Fruit fly (Drosophila melanogaster): ENCODE measurements around the gene CG15167.

Gene CG15167

DNA sequence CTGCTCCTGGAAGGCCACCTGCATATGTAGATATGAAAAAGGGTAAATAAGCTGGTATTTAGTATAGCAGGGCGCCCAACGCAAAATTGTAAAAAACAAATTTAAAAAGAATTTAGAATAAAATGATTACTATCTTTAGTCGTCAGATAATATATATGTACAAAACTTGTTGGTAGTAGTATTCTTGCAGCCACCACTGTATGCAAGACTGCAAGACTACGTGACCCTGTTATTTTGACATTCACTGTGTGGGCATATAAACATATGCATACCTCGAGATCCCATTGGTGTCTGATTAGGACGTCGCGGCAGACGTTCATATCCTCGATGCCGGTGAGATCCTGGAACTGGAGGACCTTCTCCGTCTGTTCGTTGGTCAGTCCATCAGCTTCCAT, 32.3 kb upstream of the CG15167 start (continued):
- TF ChIP-seq Opbp (GFP tag; IDR thresholded peaks at IDR 0.05; ENCODE audit: partially characterized antibody) (no peak), CG4617 (GFP tag; optimal IDR thresholded peaks at IDR 0.05; ENCODE audit: borderline replicate concordance) (no peak), hb (GFP tag; IDR thresholded peaks at IDR 0.05; ENCODE audit: partially characterized antibody) (no peak), br (optimal IDR thresholded peaks at IDR 0.05) (no peak), pho (GFP tag; optimal IDR thresholded peaks at IDR 0.05) (peak; percentile 37), Antp (GFP tag; optimal IDR thresholded peaks at IDR 0.05) (peak; percentile 3), CG18011 (GFP tag; optimal IDR thresholded peaks at IDR 0.05) (no peak), CG6175 (GFP tag; IDR thresholded peaks at IDR 0.05) (no peak), bsh (GFP tag; optimal IDR thresholded peaks at IDR 0.05) (no peak), CG15514 (GFP tag; optimal IDR thresholded peaks at IDR 0.05) (peak; percentile 32), CG8388 (GFP tag; optimal IDR thresholded peaks at IDR 0.05) (peak; percentile 44), dan (GFP tag; IDR thresholded peaks at IDR 0.05) (no peak), CG2875 (GFP tag; optimal IDR thresholded peaks at IDR 0.05) (no peak), gt (GFP tag; IDR thresholded peaks at IDR 0.05) (no peak), zfh2 (GFP tag; optimal IDR thresholded peaks at IDR 0.05) (peak; percentile 9), CG2712 (tag; optimal IDR thresholded peaks at IDR 0.05) (peak; percentile 4), CG16863 (GFP tag; optimal IDR thresholded peaks at IDR 0.05) (peak; percentile 20), Meics (GFP tag; optimal IDR thresholded peaks at IDR 0.05) (peak; percentile 17), Ets97D (GFP tag; optimal IDR thresholded peaks at IDR 0.05) (no peak), Sox100B (GFP tag; optimal IDR thresholded peaks at IDR 0.05) (no peak), stwl (tag; optimal IDR thresholded peaks at IDR 0.05) (no peak), CG3995 (GFP tag; optimal IDR thresholded peaks at IDR 0.05) (no peak), CG15011 (GFP tag; optimal IDR thresholded peaks at IDR 0.05) (no peak), Dip2 (GFP tag; IDR thresholded peaks at IDR 0.05) (no peak), lmd (GFP tag; IDR thresholded peaks at IDR 0.05) (no peak; the same call in 1 of the 2 replicates), Mad (GFP tag; optimal IDR thresholded peaks at IDR 0.05) (no peak), Mrtf (GFP tag; IDR thresholded peaks at IDR 0.05) (no peak), CG14014 (GFP tag; IDR thresholded peaks at IDR 0.05) (peak; percentile 43; the same call in 1 of the 2 replicates), mirr (GFP tag; optimal IDR thresholded peaks at IDR 0.05) (no peak), Spps (tag; optimal IDR thresholded peaks at IDR 0.05) (no peak), CG17359 (tag; optimal IDR thresholded peaks at IDR 0.05) (peak; percentile 37), zfh1 (GFP tag; IDR thresholded peaks at IDR 0.05) (no peak; the same call in 2 of the 3 replicates), E2f2 (GFP tag; IDR thresholded peaks at IDR 0.05) (peak; percentile 8; the same call in 1 of the 2 replicates), CG11247 (GFP tag; IDR thresholded peaks at IDR 0.05) (no peak), CG12155 (GFP tag; optimal IDR thresholded peaks at IDR 0.05) (peak; percentile 7), Xrp1 (GFP tag; IDR thresholded peaks at IDR 0.05) (peak; percentile 31; the same call in 1 of the 2 replicates), CG17328 (GFP tag; IDR thresholded peaks at IDR 0.05) (peak; percentile 48; the same call in 1 of the 2 replicates), Dad (GFP tag; optimal IDR thresholded peaks at IDR 0.05) (no peak), Max (GFP tag; optimal IDR thresholded peaks at IDR 0.05) (peak; percentile 38), CG13287 (GFP tag; IDR thresholded peaks at IDR 0.05; ENCODE audit: partially characterized antibody) (no peak), Myb (GFP tag; optimal IDR thresholded peaks at IDR 0.05) (no peak), grn (GFP tag; optimal IDR thresholded peaks at IDR 0.05) (no peak), Pdp1 (GFP tag; optimal IDR thresholded peaks at IDR 0.05) (peak in 1 of 2 experiments; percentile 13), Chrac-16 (GFP tag; optimal IDR thresholded peaks at IDR 0.05) (peak; percentile 10), sug (tag; optimal IDR thresholded peaks at IDR 0.05) (no peak), Nf-YA (GFP tag; IDR thresholded peaks at IDR 0.05) (no peak), Ptx1 (GFP tag; IDR thresholded peaks at IDR 0.05) (peak; percentile 38), Aef1 (GFP tag; IDR thresholded peaks at IDR 0.05) (peak; percentile 36; the same call in 1 of the 3 replicates), prd (optimal IDR thresholded peaks at IDR 0.05) (no peak), prd (GFP tag; IDR thresholded peaks at IDR 0.05) (0 out of 3 replicates have a peak, but pooled peaks have one; percentile 36), CG13123 (GFP tag; optimal IDR thresholded peaks at IDR 0.05) (no peak), Med (GFP tag) (peak; percentile 92)
